Fruit fly (Drosophila melanogaster) whole organism, embryonic: ENCODE measurements around the gene CG2747.

ENCODE experiments used
- Asciz ChIP-seq: fragments of 200-800 bp; sonication (Bioruptor generic); optimal IDR thresholded peaks from 2 replicates; lab custom pipeline; 2017; ENCODE audit warnings: missing biosample characterization, mild to moderate bottlenecking, missing genetic modification characterization, missing genetic modification reagents
- B-H1 ChIP-seq: fragments of 200-800 bp; sonication (Bioruptor generic); IDR thresholded peaks from 3 replicates; pipeline ENCODE4 v1.3.6; 2022; ENCODE audit warnings: missing biosample characterization, missing genetic modification characterization
- CG11456 ChIP-seq: fragments of 200-800 bp; sonication (Bioruptor generic); IDR thresholded peaks from 3 replicates; pipeline ENCODE4 v1.3.6; 2022; ENCODE audit warnings: missing biosample characterization, missing genetic modification characterization
- CG11696 ChIP-seq: fragments of 200-800 bp; sonication (Bioruptor generic); IDR thresholded peaks from 2 replicates; pipeline ENCODE4 v1.3.6; 2022; ENCODE audit warnings: missing biosample characterization, missing genetic modification characterization
- CG12071 ChIP-seq: fragments of 200-800 bp; sonication (Bioruptor generic); optimal IDR thresholded peaks from 3 replicates; lab custom pipeline; 2018; ENCODE audit warnings: missing biosample characterization, mild to moderate bottlenecking, missing genetic modification characterization
- CG12236 ChIP-seq: fragments of 200-800 bp; sonication (Bioruptor generic); optimal IDR thresholded peaks from 2 replicates; lab custom pipeline; 2016; ENCODE audit warnings: missing biosample characterization, missing genetic modification characterization
- CG13123 ChIP-seq: fragments of 200-800 bp; sonication (Bioruptor generic); optimal IDR thresholded peaks from 2 replicates; lab custom pipeline; 2016; ENCODE audit warnings: missing biosample characterization, missing genetic modification characterization
- CG13296 ChIP-seq: fragments of 200-800 bp; sonication (Bioruptor generic); optimal IDR thresholded peaks from 3 replicates; lab custom pipeline; 2018; ENCODE audit warnings: missing biosample characterization, mild to moderate bottlenecking, missing genetic modification characterization
- CG16779 ChIP-seq: fragments of 200-800 bp; sonication (Bioruptor generic); IDR thresholded peaks from 2 replicates; pipeline ENCODE4 v1.3.6; 2022; ENCODE audit warnings: missing biosample characterization, missing genetic modification characterization
- CG17328 ChIP-seq: fragments of 200-800 bp; sonication (Bioruptor generic); IDR thresholded peaks from 2 replicates; pipeline ENCODE4 v1.3.6; 2022; ENCODE audit warnings: missing biosample characterization, missing genetic modification characterization
- CG17385 ChIP-seq: fragments of 200-800 bp; sonication (Bioruptor generic); optimal IDR thresholded peaks from 3 replicates; lab custom pipeline; 2018; ENCODE audit warnings: missing biosample characterization, mild to moderate bottlenecking, missing genetic modification characterization
- CG18011 ChIP-seq: fragments of 200-800 bp; sonication (Bioruptor generic); optimal IDR thresholded peaks from 2 replicates; lab custom pipeline; 2017; ENCODE audit warnings: missing biosample characterization, missing genetic modification characterization, mild to moderate bottlenecking, moderate library complexity, missing genotype
- CG31365 ChIP-seq: fragments of 200-800 bp; sonication (Bioruptor generic); optimal IDR thresholded peaks from 2 replicates; lab custom pipeline; 2018; ENCODE audit warnings: missing biosample characterization, mild to moderate bottlenecking, missing genetic modification characterization
- CG33557 ChIP-seq: fragments of 200-800 bp; sonication (Bioruptor generic); optimal IDR thresholded peaks from 2 replicates; lab custom pipeline; 2019; ENCODE audit warnings: missing biosample characterization, mild to moderate bottlenecking, missing genetic modification characterization, moderate library complexity
- CG34224 ChIP-seq: fragments of 200-800 bp; sonication (Bioruptor generic); IDR thresholded peaks from 3 replicates; pipeline ENCODE4 v1.3.6; 2022; ENCODE audit warnings: missing biosample characterization, missing genetic modification characterization; ENCODE audit not compliant: partially characterized antibody
- CG4360 ChIP-seq: fragments of 200-800 bp; sonication (Bioruptor generic); IDR thresholded peaks from 2 replicates; pipeline ENCODE4 v1.3.6; 2022; ENCODE audit warnings: missing biosample characterization, missing genetic modification characterization
- CG4854 ChIP-seq: fragments of 200-800 bp; sonication (Bioruptor generic); optimal IDR thresholded peaks from 2 replicates; lab custom pipeline; 2016; ENCODE audit warnings: missing biosample characterization, missing genetic modification characterization, inconsistent platforms
- Dbx ChIP-seq: fragments of 200-800 bp; sonication (Bioruptor generic); IDR thresholded peaks from 3 replicates; pipeline ENCODE4 v1.3.6; 2022; ENCODE audit warnings: missing biosample characterization, missing genetic modification characterization
- Dip3 ChIP-seq: fragments of 200-800 bp; sonication (Bioruptor generic); optimal IDR thresholded peaks from 3 replicates; lab custom pipeline; 2016; ENCODE audit warnings: missing biosample characterization, missing genetic modification characterization
- Dp ChIP-seq: fragments of 200-800 bp; sonication (Bioruptor generic); optimal IDR thresholded peaks from 2 replicates; lab custom pipeline; 2018; ENCODE audit warnings: missing biosample characterization, mild to moderate bottlenecking, missing genetic modification characterization, moderate library complexity
- Fer2 ChIP-seq: fragments of 200-800 bp; sonication (Bioruptor generic); optimal IDR thresholded peaks from 2 replicates; lab custom pipeline; 2018; ENCODE audit warnings: missing biosample characterization, mild to moderate bottlenecking, missing genetic modification characterization, moderate library complexity
- Hsf ChIP-seq: fragments of 200-800 bp; sonication (Bioruptor generic); optimal IDR thresholded peaks from 3 replicates; lab custom pipeline; 2016; ENCODE audit warnings: missing biosample characterization, missing genetic modification characterization
- Kr ChIP-seq: fragments of 200-800 bp; sonication (Bioruptor generic); optimal IDR thresholded peaks from 2 replicates; lab custom pipeline; 2017; ENCODE audit warnings: missing biosample characterization, mild to moderate bottlenecking, missing genetic modification characterization
- Lhr ChIP-seq: fragments of 200-800 bp; sonication (Bioruptor generic); optimal IDR thresholded peaks from 3 replicates; lab custom pipeline; 2017; ENCODE audit warnings: mild to moderate bottlenecking, missing biosample characterization, missing genetic modification reagents, missing genetic modification characterization
- MESR4 ChIP-seq: fragments of 200-800 bp; sonication (Bioruptor generic); optimal IDR thresholded peaks from 2 replicates; lab custom pipeline; 2018; ENCODE audit warnings: missing biosample characterization, mild to moderate bottlenecking, missing genetic modification characterization, moderate library complexity
- Mes4 ChIP-seq: fragments of 200-800 bp; sonication (Bioruptor generic); optimal IDR thresholded peaks from 2 replicates; lab custom pipeline; 2016; ENCODE audit warnings: missing biosample characterization, missing genetic modification characterization
- Spps ChIP-seq: fragments of 200-800 bp; sonication (Bioruptor generic); optimal IDR thresholded peaks from 2 replicates; lab custom pipeline; 2018; ENCODE audit warnings: missing biosample characterization, mild to moderate bottlenecking, missing genetic modification characterization
- chn ChIP-seq: fragments of 200-800 bp; sonication (Bioruptor generic); optimal IDR thresholded peaks from 2 replicates; lab custom pipeline; 2016; ENCODE audit warnings: missing biosample characterization, missing genetic modification characterization
- dan ChIP-seq: fragments of 200-800 bp; sonication (Bioruptor generic); IDR thresholded peaks from 2 replicates; pipeline ENCODE4 v1.3.6; 2022; ENCODE audit warnings: missing biosample characterization, missing genetic modification characterization
- dysf ChIP-seq: fragments of 200-800 bp; sonication (Bioruptor generic); IDR thresholded peaks from 3 replicates; pipeline ENCODE4 v1.3.6; 2022; ENCODE audit warnings: missing biosample characterization, missing genetic modification characterization
- ems ChIP-seq: fragments of 200-800 bp; sonication (Bioruptor generic); optimal IDR thresholded peaks from 3 replicates; lab custom pipeline; 2016; ENCODE audit warnings: missing biosample characterization, missing genetic modification characterization
- ewg ChIP-seq: fragments of 200-800 bp; sonication (Bioruptor generic); optimal IDR thresholded peaks from 3 replicates; lab custom pipeline; 2017; ENCODE audit warnings: mild to moderate bottlenecking, missing biosample characterization, missing genetic modification reagents, missing genetic modification characterization
- eyg ChIP-seq: fragments of 200-800 bp; sonication (Bioruptor generic); optimal IDR thresholded peaks from 3 replicates; lab custom pipeline; 2016; ENCODE audit warnings: missing biosample characterization, missing genetic modification characterization
- fru ChIP-seq: fragments of >200 bp; optimal IDR thresholded peaks from 2 replicates; lab custom pipeline; 2017
- kah ChIP-seq: fragments of 200-800 bp; sonication (Bioruptor generic); optimal IDR thresholded peaks from 2 replicates; lab custom pipeline; 2018; ENCODE audit warnings: missing biosample characterization, mild to moderate bottlenecking, missing genetic modification characterization
- lab ChIP-seq: fragments of 200-800 bp; sonication (Bioruptor generic); optimal IDR thresholded peaks from 3 replicates; lab custom pipeline; 2017; ENCODE audit warnings: missing biosample characterization, missing genetic modification characterization, mild to moderate bottlenecking, moderate library complexity, missing genetic modification reagents
- lov ChIP-seq, 2 experiments: fragments of 200-800 bp in 1 of 2; fragments of >200 bp in 1 of 2; sonication (Bioruptor generic) in 1 of 2; IDR thresholded peaks in 1 of 2; optimal IDR thresholded peaks in 1 of 2; 2 replicates in 1 of 2; 3 replicates in 1 of 2; pipeline versions ENCODE4 v1.3.6 to Lab custom; 2017 to 2022; ENCODE audit warnings: missing biosample characterization in 1 of 2, missing genetic modification characterization in 1 of 2
- mirr ChIP-seq: fragments of 200-800 bp; sonication (Bioruptor generic); optimal IDR thresholded peaks from 3 replicates; lab custom pipeline; 2018; ENCODE audit warnings: missing biosample characterization, mild to moderate bottlenecking, missing genetic modification characterization
- onecut ChIP-seq: fragments of 200-800 bp; sonication (Bioruptor generic); IDR thresholded peaks from 2 replicates; pipeline ENCODE4 v1.3.6; 2022; ENCODE audit warnings: missing biosample characterization, missing genetic modification characterization
- pb ChIP-seq: fragments of 200-800 bp; sonication (Bioruptor generic); optimal IDR thresholded peaks from 3 replicates; lab custom pipeline; 2016; ENCODE audit warnings: missing biosample characterization, missing genetic modification characterization
- pfk ChIP-seq: fragments of 200-800 bp; sonication (Bioruptor generic); optimal IDR thresholded peaks from 2 replicates; lab custom pipeline; 2018; ENCODE audit warnings: missing biosample characterization, mild to moderate bottlenecking, missing genetic modification characterization, moderate library complexity
- phol ChIP-seq: fragments of 200-800 bp; sonication (Bioruptor generic); optimal IDR thresholded peaks from 3 replicates; lab custom pipeline; 2018; ENCODE audit warnings: missing biosample characterization, mild to moderate bottlenecking, missing genetic modification characterization, moderate library complexity
- pita ChIP-seq: fragments of 200-800 bp; sonication (Bioruptor generic); optimal IDR thresholded peaks from 2 replicates; lab custom pipeline; 2017; ENCODE audit warnings: missing biosample characterization, mild to moderate bottlenecking, missing genetic modification characterization
- pum ChIP-seq: fragments of 200-800 bp; sonication (Bioruptor generic); optimal IDR thresholded peaks from 2 replicates; lab custom pipeline; 2016; ENCODE audit warnings: missing biosample characterization, missing genetic modification characterization
- sima ChIP-seq: fragments of 200-800 bp; sonication (Bioruptor generic); optimal IDR thresholded peaks from 2 replicates; lab custom pipeline; 2016; ENCODE audit warnings: missing biosample characterization, missing genetic modification characterization
- sr ChIP-seq: fragments of 200-800 bp; sonication (Bioruptor generic); IDR thresholded peaks from 3 replicates; pipeline ENCODE4 v1.3.6; 2022; ENCODE audit warnings: missing biosample characterization, missing genetic modification characterization
- tap ChIP-seq: fragments of 200-800 bp; optimal IDR thresholded peaks from 3 replicates; lab custom pipeline; 2019; ENCODE audit warnings: missing biosample characterization, mild to moderate bottlenecking, missing genetic modification characterization, moderate library complexity
- tin ChIP-seq: fragments of 200-800 bp; sonication (Bioruptor generic); optimal IDR thresholded peaks from 3 replicates; lab custom pipeline; 2016; ENCODE audit warnings: missing biosample characterization, missing genetic modification characterization
- tio ChIP-seq: fragments of 200-800 bp; sonication (Bioruptor generic); optimal IDR thresholded peaks from 2 replicates; lab custom pipeline; 2017; ENCODE audit warnings: missing biosample characterization, missing genetic modification characterization, inconsistent platforms
- ttk ChIP-seq: fragments of 200-800 bp; sonication (Bioruptor generic); IDR thresholded peaks from 2 replicates; pipeline ENCODE4 v2.1.2; 2022; ENCODE audit warnings: missing biosample characterization, missing genetic modification characterization
- z ChIP-seq: fragments of 200-800 bp; sonication (Bioruptor generic); IDR thresholded peaks from 3 replicates; pipeline ENCODE4 v1.3.6; 2022; ENCODE audit warnings: missing biosample characterization, missing genetic modification characterization
- zen2 ChIP-seq: fragments of 200-800 bp; sonication (Bioruptor generic); IDR thresholded peaks from 3 replicates; pipeline ENCODE4 v1.3.6; 2022; ENCODE audit warnings: missing biosample characterization, missing genetic modification characterization; ENCODE audit not compliant: partially characterized antibody

Gene CG2747

DNA sequence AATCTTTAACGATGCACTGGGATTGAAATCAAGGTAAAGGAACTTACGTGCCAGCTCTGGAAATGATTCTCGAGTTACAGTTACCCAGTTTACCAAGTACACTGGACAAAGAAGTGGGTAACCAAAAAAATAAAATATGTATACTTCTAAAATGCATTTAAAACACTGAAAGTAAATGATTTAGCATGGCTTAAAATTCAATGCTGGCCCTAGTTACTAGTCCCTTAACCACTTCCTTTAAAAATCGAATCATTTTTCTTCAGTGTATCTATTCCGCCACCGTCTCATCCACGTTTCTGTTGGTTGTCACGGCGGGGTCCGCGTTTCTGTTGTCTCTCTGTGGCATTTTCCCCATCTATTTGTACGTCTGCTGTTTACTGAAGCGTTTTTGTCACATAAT is 42.0 kb upstream of the CG2747 start (continued):
- TF ChIP-seq dysf, result peak; percentile 48; the same call in 1 of the 3 replicates
- TF ChIP-seq kah (GFP tag; lab: Kevin White, UChicago), result no peak
- TF ChIP-seq fru, result no peak
- TF ChIP-seq B-H1 (GFP tag; lab: Robert Waterston, UW), result no peak
- no peak for TF ChIP-seq Hsf (GFP tag; lab: Kevin White, UChicago)
- no peak for TF ChIP-seq zen2 (GFP tag; lab: Robert Waterston, UW)
- no peak for TF ChIP-seq CG18011 (GFP tag; lab: Kevin White, UChicago)
- no peak for TF ChIP-seq CG4854 (GFP tag; lab: Kevin White, UChicago)
- no peak for TF ChIP-seq CG17385 (GFP tag; lab: Kevin White, UChicago)
- TF ChIP-seq chn, result no peak
- no peak for TF ChIP-seq CG31365
- peak; percentile 20 for TF ChIP-seq CG13296
- no peak for TF ChIP-seq CG17328
- TF ChIP-seq mirr, result no peak
- TF ChIP-seq ewg (GFP tag; lab: Kevin White, UChicago), result no peak
- TF ChIP-seq Dbx (GFP tag; lab: Robert Waterston, UW), result no peak
- TF ChIP-seq tap (tag; lab: Kevin White, UChicago), result no peak
- no peak for TF ChIP-seq Dp (GFP tag; lab: Kevin White, UChicago)
- TF ChIP-seq Fer2 (tag; lab: Kevin White, UChicago), result no peak
- TF ChIP-seq tio, result peak; percentile 20
- no peak for TF ChIP-seq sima
- TF ChIP-seq CG11456 (GFP tag; lab: Robert Waterston, UW), result 0 out of 3 replicates have a peak, but pooled peaks have one; percentile 59
- peak; percentile 67 for TF ChIP-seq lab (GFP tag; lab: Kevin White, UChicago)
- no peak for TF ChIP-seq CG4360 (GFP tag; lab: Robert Waterston, UW)
- no peak for TF ChIP-seq CG11696 (GFP tag; lab: Robert Waterston, UW)
- TF ChIP-seq Mes4, result no peak
- no peak for TF ChIP-seq Lhr
- no peak for TF ChIP-seq ttk (GFP tag; lab: Robert Waterston, UW)
- no peak for TF ChIP-seq eyg
- TF ChIP-seq tin, result no peak
- TF ChIP-seq dan (GFP tag; lab: Robert Waterston, UW), result no peak
- no peak for TF ChIP-seq CG34224 (GFP tag; lab: Robert Waterston, UW)
- no peak for TF ChIP-seq CG12236
- no peak for TF ChIP-seq sr (GFP tag; lab: Robert Waterston, UW)
- no peak for TF ChIP-seq CG33557 (GFP tag; lab: Kevin White, UChicago)
- TF ChIP-seq Kr, result no peak
- no peak for TF ChIP-seq CG12071 (GFP tag; lab: Kevin White, UChicago)
- no peak for TF ChIP-seq CG13123 (GFP tag; lab: Kevin White, UChicago)
- no peak for TF ChIP-seq Dip3 (GFP tag; lab: Kevin White, UChicago)
- no peak for TF ChIP-seq onecut (GFP tag; lab: Robert Waterston, UW)
- no peak for TF ChIP-seq pfk (GFP tag; lab: Kevin White, UChicago)
- TF ChIP-seq pb (GFP tag; lab: Kevin White, UChicago), result no peak
- peak; percentile 12 for TF ChIP-seq ems (GFP tag; lab: Kevin White, UChicago)
- TF ChIP-seq CG16779 (GFP tag; lab: Robert Waterston, UW), result no peak
- no peak for TF ChIP-seq pita (GFP tag; lab: Kevin White, UChicago)
- no peak for TF ChIP-seq Spps (tag; lab: Kevin White, UChicago)
- TF ChIP-seq phol, result no peak
- no peak for TF ChIP-seq Asciz (GFP tag; lab: Kevin White, UChicago)
- no peak for TF ChIP-seq z
- no peak for TF ChIP-seq lov (optimal IDR thresholded peaks at IDR 0.05; lab: Kevin White, UChicago)
- no peak for TF ChIP-seq lov (GFP tag; IDR thresholded peaks at IDR 0.05; lab: Robert Waterston, UW)
- TF ChIP-seq MESR4 (GFP tag; lab: Kevin White, UChicago), result no peak
- no peak for TF ChIP-seq pum (GFP tag; lab: Kevin White, UChicago)
